Fruit fly (Drosophila melanogaster): ENCODE results near the gene Bdbt.

DNA sequence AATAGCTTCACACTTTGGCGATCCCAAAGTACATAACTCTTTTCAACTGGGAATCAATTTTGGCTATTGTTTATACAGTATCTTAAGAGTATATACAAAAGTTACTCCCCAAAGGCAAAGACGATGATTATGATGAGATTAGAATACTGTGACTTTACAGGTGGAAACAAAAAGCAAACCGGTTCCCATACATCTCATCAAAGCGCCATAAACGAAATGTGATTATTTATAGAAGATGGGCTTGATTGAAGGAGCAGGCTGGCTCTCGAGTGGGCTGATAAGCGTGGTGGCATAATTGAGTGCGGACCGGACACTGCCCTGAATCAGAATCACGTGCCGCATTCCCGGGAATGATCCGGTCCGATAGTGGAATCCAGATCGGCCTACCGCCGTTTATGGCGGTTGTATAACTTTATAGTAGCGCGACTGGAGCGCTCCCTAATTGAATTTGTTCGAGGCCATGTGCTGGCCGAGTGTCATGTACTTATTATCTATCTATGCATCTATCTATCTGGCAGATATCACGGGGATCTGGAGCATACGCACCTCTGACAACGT, 46.6 kb downstream of the Bdbt start:
- TF ChIP-seq pan (optimal IDR thresholded peaks at IDR 0.05) (no peak), Dll (optimal IDR thresholded peaks at IDR 0.05) (no peak), usp (GFP tag; optimal IDR thresholded peaks at IDR 0.05) (no peak), psq (optimal IDR thresholded peaks at IDR 0.05) (no peak), CG8478 (optimal IDR thresholded peaks at IDR 0.05) (no peak)
